Worm (Caenorhabditis elegans) whole organism, L1 larva: ENCODE data around the gene chca-1.
A peak's percentile ranks its signal among the peaks of the same experiment; 100 is the strongest.

Source experiments
- F16B12.6 ChIP-seq: fragments of 150-350 bp; optimal IDR thresholded peaks from 2 replicates; lab custom pipeline; 2014; ENCODE audit warnings: missing biosample characterization, missing genetic modification characterization
- Y116A8C.19 ChIP-seq: sonication (generic microtip); optimal IDR thresholded peaks from 2 replicates; lab custom pipeline; 2016; ENCODE audit warnings: missing compliant biosample characterization, missing genetic modification characterization, borderline replicate concordance
- alr-1 ChIP-seq: fragments of 200-800 bp; sonication (Bioruptor generic); optimal IDR thresholded peaks from 2 replicates; lab custom pipeline; 2018; ENCODE audit warnings: borderline replicate concordance, mild to moderate bottlenecking, missing genetic modification characterization, missing compliant biosample characterization
- ama-1 ChIP-seq: fragments of 150-350 bp; optimal IDR thresholded peaks from 2 replicates; lab custom pipeline; 2014
- blmp-1 ChIP-seq: fragments of 150-350 bp; optimal IDR thresholded peaks from 2 replicates; lab custom pipeline; 2014; ENCODE audit warnings: missing biosample characterization, missing genetic modification characterization
- ceh-8 ChIP-seq: fragments of 200-800 bp; sonication (Bioruptor generic); optimal IDR thresholded peaks from 2 replicates; lab custom pipeline; 2018; ENCODE audit warnings: mild to moderate bottlenecking, missing genetic modification characterization, moderate library complexity, missing compliant biosample characterization
- ceh-88 ChIP-seq: fragments of 200-800 bp; sonication (Bioruptor generic); IDR thresholded peaks from 2 replicates; pipeline ENCODE4 v1.3.6; 2022; ENCODE audit warnings: missing genetic modification characterization, missing compliant biosample characterization
- dpl-1 ChIP-seq, 3 experiments: fragments of 150-350 bp in 2 of 3; sonication (generic microtip) in 1 of 3; optimal IDR thresholded peaks; 2 replicates each; lab custom pipeline; 2014 to 2017; ENCODE audit warnings: missing biosample characterization in 3 of 3, missing genetic modification characterization in 3 of 3, missing genetic modification reagents in 3 of 3
- dsc-1 ChIP-seq: sonication (generic microtip); optimal IDR thresholded peaks from 2 replicates; lab custom pipeline; 2016; ENCODE audit warnings: mild to moderate bottlenecking, missing genetic modification characterization, missing compliant biosample characterization
- efl-1 ChIP-seq, 4 experiments: fragments of 150-350 bp; optimal IDR thresholded peaks in 3 of 4; peaks in 1 of 4; 1 replicate in 1 of 4; 2 replicates in 3 of 4; lab custom pipeline; 2014; ENCODE audit warnings: missing biosample characterization in 2 of 4, missing genetic modification characterization in 2 of 4, missing genetic modification reagents in 2 of 4
- egl-27 ChIP-seq, 2 experiments: fragments of 150-350 bp in 1 of 2; sonication (generic microtip); optimal IDR thresholded peaks; 3 replicates each; lab custom pipeline; 2017 to 2018; ENCODE audit warnings: missing biosample characterization in 2 of 2, missing genetic modification characterization in 2 of 2, missing genetic modification reagents in 2 of 2
- elt-2 ChIP-seq: sonication (generic microtip); optimal IDR thresholded peaks from 2 replicates; lab custom pipeline; 2016; ENCODE audit warnings: missing genetic modification characterization, mild to moderate bottlenecking, inconsistent platforms, missing compliant biosample characterization, missing genetic modification reagents
- ets-5 ChIP-seq: fragments of 200-800 bp; sonication (Bioruptor generic); IDR thresholded peaks from 2 replicates; pipeline ENCODE4 v1.3.6; 2022; ENCODE audit warnings: missing genetic modification characterization, missing compliant biosample characterization
- fkh-10 ChIP-seq: sonication (generic microtip); optimal IDR thresholded peaks from 2 replicates; lab custom pipeline; 2017; ENCODE audit warnings: missing biosample characterization, missing genetic modification reagents, missing genetic modification characterization
- fkh-8 ChIP-seq: sonication (generic microtip); optimal IDR thresholded peaks from 2 replicates; lab custom pipeline; 2016; ENCODE audit warnings: mild to moderate bottlenecking, missing genetic modification characterization, missing compliant biosample characterization
- grh-1 ChIP-seq: fragments of 200-800 bp; sonication (Bioruptor generic); IDR thresholded peaks from 2 replicates; pipeline ENCODE4 v1.3.6; 2022; ENCODE audit warnings: missing genetic modification reagents, missing genetic modification characterization, missing compliant biosample characterization
- irx-1 ChIP-seq: sonication (generic microtip); optimal IDR thresholded peaks from 2 replicates; lab custom pipeline; 2016; ENCODE audit warnings: missing genetic modification characterization, missing compliant biosample characterization
- lin-14 ChIP-seq: fragments of 200-800 bp; sonication (Bioruptor generic); optimal IDR thresholded peaks from 2 replicates; lab custom pipeline; 2018; ENCODE audit warnings: mild to moderate bottlenecking, missing genetic modification characterization, moderate library complexity, missing compliant biosample characterization
- lin-35 ChIP-seq, 2 experiments: fragments of 150-350 bp; optimal IDR thresholded peaks; 2 replicates each; lab custom pipeline; 2014; ENCODE audit warnings: missing biosample characterization in 2 of 2, missing genetic modification characterization in 2 of 2, missing genetic modification reagents in 2 of 2
- lir-3 ChIP-seq: sonication (generic microtip); optimal IDR thresholded peaks from 2 replicates; lab custom pipeline; 2016; ENCODE audit warnings: mild to moderate bottlenecking, missing genetic modification characterization, moderate library complexity, missing compliant biosample characterization; ENCODE audit not compliant: poor library complexity
- lsy-2 ChIP-seq, 2 experiments: fragments of 150-350 bp; optimal IDR thresholded peaks; 2 replicates each; lab custom pipeline; 2014; ENCODE audit warnings: missing biosample characterization in 2 of 2, missing genetic modification characterization in 2 of 2
- mdl-1 ChIP-seq, 2 experiments: fragments of 150-350 bp; optimal IDR thresholded peaks; 2 replicates each; lab custom pipeline; 2014 to 2017; ENCODE audit warnings: missing biosample characterization in 2 of 2, missing genetic modification characterization in 2 of 2, inconsistent platforms in 1 of 2
- mep-1 ChIP-seq: fragments of 150-350 bp; optimal IDR thresholded peaks from 2 replicates; lab custom pipeline; 2014; ENCODE audit warnings: missing biosample characterization, missing genetic modification characterization
- nhr-19 ChIP-seq: fragments of 200-800 bp; sonication (Bioruptor generic); conservative IDR thresholded peaks from 2 replicates; pipeline ENCODE4 v1.3.6; 2022; ENCODE audit warnings: missing genetic modification characterization, missing compliant biosample characterization
- nhr-20 ChIP-seq: sonication (generic microtip); optimal IDR thresholded peaks from 2 replicates; lab custom pipeline; 2016; ENCODE audit warnings: mild to moderate bottlenecking, missing genetic modification characterization, missing compliant biosample characterization
- nhr-237 ChIP-seq: fragments of 150-350 bp; optimal IDR thresholded peaks from 2 replicates; lab custom pipeline; 2014; ENCODE audit warnings: missing biosample characterization, missing genetic modification characterization
- nhr-28 ChIP-seq: fragments of 150-350 bp; optimal IDR thresholded peaks from 2 replicates; lab custom pipeline; 2014; ENCODE audit warnings: missing biosample characterization, missing genetic modification characterization
- nhr-47 ChIP-seq: sonication (generic microtip); optimal IDR thresholded peaks from 2 replicates; lab custom pipeline; 2016; ENCODE audit warnings: mild to moderate bottlenecking, missing genetic modification characterization, moderate library complexity, missing compliant biosample characterization
- nhr-71 ChIP-seq: sonication (generic microtip); optimal IDR thresholded peaks from 2 replicates; lab custom pipeline; 2016; ENCODE audit warnings: mild to moderate bottlenecking, missing genetic modification characterization, moderate library complexity, missing compliant biosample characterization
- nhr-76 ChIP-seq: sonication (generic microtip); optimal IDR thresholded peaks from 2 replicates; lab custom pipeline; 2017; ENCODE audit warnings: missing biosample characterization, missing genetic modification characterization
- nhr-84 ChIP-seq: sonication (generic microtip); optimal IDR thresholded peaks from 2 replicates; lab custom pipeline; 2017; ENCODE audit warnings: missing biosample characterization, missing genetic modification characterization
- nhr-85 ChIP-seq: sonication (generic microtip); peaks from one replicate; lab custom pipeline; 2016; ENCODE audit warnings: missing genetic modification characterization, inconsistent platforms, missing compliant biosample characterization
- pag-3 ChIP-seq: sonication (generic microtip); optimal IDR thresholded peaks from 2 replicates; lab custom pipeline; 2017; ENCODE audit warnings: missing genetic modification characterization, mild to moderate bottlenecking, missing compliant biosample characterization, antibody characterized with exemption, borderline replicate concordance; ENCODE audit not compliant: insufficient read depth
- pqm-1 ChIP-seq: sonication (generic microtip); optimal IDR thresholded peaks from 3 replicates; lab custom pipeline; 2017; ENCODE audit warnings: missing biosample characterization, missing genetic modification characterization
- skn-1 ChIP-seq: fragments of 150-350 bp; optimal IDR thresholded peaks from 2 replicates; lab custom pipeline; 2014; ENCODE audit warnings: missing biosample characterization, missing genetic modification characterization
- snu-23 ChIP-seq: sonication (generic microtip); optimal IDR thresholded peaks from 2 replicates; lab custom pipeline; 2016; ENCODE audit warnings: missing genetic modification characterization, missing compliant biosample characterization
- sox-4 ChIP-seq: sonication (generic microtip); optimal IDR thresholded peaks from 2 replicates; lab custom pipeline; 2016; ENCODE audit warnings: missing genetic modification characterization, missing compliant biosample characterization
- sptf-1 ChIP-seq: fragments of 150-350 bp; optimal IDR thresholded peaks from 2 replicates; lab custom pipeline; 2014; ENCODE audit warnings: missing biosample characterization, missing genetic modification characterization
- swsn-7 ChIP-seq: sonication (generic microtip); optimal IDR thresholded peaks from 2 replicates; lab custom pipeline; 2016; ENCODE audit warnings: missing genetic modification characterization, missing compliant biosample characterization
- unc-130 ChIP-seq: fragments of 150-350 bp; optimal IDR thresholded peaks from 2 replicates; lab custom pipeline; 2017; ENCODE audit warnings: missing biosample characterization, missing genetic modification characterization, inconsistent platforms
- unc-30 ChIP-seq: sonication (generic microtip); optimal IDR thresholded peaks from 2 replicates; lab custom pipeline; 2017; ENCODE audit warnings: missing biosample characterization, missing genetic modification characterization
- unc-62 ChIP-seq: fragments of 150-350 bp; optimal IDR thresholded peaks from 2 replicates; lab custom pipeline; 2014; ENCODE audit warnings: missing biosample characterization, missing genetic modification reagents, missing genetic modification characterization
- unc-98 ChIP-seq: fragments of 200-800 bp; sonication (Bioruptor generic); IDR thresholded peaks from 2 replicates; pipeline ENCODE4 v1.3.6; 2022; ENCODE audit warnings: missing genetic modification characterization, missing compliant biosample characterization
- xbp-1 ChIP-seq: sonication (generic microtip); optimal IDR thresholded peaks from 2 replicates; lab custom pipeline; 2016; ENCODE audit warnings: missing genetic modification characterization, missing compliant biosample characterization
- zag-1 ChIP-seq: fragments of 150-350 bp; optimal IDR thresholded peaks from 2 replicates; lab custom pipeline; 2014; ENCODE audit warnings: missing biosample characterization, missing genetic modification characterization
- zip-4 ChIP-seq: fragments of 200-800 bp; sonication (Bioruptor generic); optimal IDR thresholded peaks from 2 replicates; lab custom pipeline; 2018; ENCODE audit warnings: mild to moderate bottlenecking, missing genetic modification characterization, moderate library complexity, missing compliant biosample characterization
- ztf-4 ChIP-seq: fragments of 150-350 bp; optimal IDR thresholded peaks from 2 replicates; lab custom pipeline; 2014; ENCODE audit warnings: missing biosample characterization, missing genetic modification characterization

Gene chca-1

DNA sequence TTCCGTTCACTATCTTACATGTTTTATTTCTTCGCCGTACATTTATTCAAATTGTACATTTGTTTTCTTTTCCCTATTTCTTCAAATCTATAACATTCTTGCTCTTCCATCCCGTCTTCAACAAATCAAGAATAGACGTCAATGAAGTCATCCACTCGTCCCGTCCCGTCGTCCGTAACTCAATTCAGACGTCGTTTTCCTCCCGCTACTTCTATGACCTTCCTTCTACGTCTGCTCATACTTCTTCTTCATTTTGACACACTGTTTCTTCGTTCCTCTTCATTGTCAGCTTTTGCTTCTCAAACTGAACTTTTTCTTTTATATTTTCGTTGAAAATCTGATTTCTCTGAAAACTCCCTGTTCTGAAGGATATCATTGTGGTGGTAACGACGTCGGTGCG, 8.8 kb downstream of the chca-1 start:
- TF ChIP-seq unc-98 (GFP tag; lab: Robert Waterston, UW): no peak
- peak; percentile 28 for TF ChIP-seq lin-14 (GFP tag; lab: Kevin White, UChicago)
- TF ChIP-seq fkh-10 (GFP tag; lab: Kevin White, UChicago): peak; percentile 62

DNA sequence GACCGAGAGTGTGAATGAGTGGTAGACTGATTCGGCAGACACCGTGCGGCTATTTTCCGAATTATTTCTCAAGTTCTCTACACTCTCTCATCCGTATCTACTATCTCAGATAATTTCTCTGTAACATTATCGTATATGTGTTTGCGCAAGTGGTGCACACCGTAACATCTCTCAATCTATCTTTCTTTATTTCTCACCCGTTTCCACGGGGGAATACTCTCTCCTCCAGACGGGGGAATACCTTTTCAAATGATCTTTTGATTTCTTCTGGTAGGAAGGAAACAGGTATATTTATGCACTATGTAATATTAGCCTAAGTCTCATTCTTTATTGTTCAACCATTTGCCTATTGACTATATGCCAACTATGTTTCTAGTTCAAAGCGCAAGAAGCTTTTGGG, 15.9 kb downstream of the chca-1 start:
- TF ChIP-seq alr-1 (no peak), mep-1 (tag; lab: Kevin White, UChicago) (peak; percentile 17), nhr-76 (no peak), nhr-85 (tag; lab: Kevin White, UChicago) (peak; percentile 73), unc-62 (no peak), lsy-2 (tag; optimal IDR thresholded peaks at IDR 0.05; lab: Kevin White, UChicago) (peak in 1 of 2 experiments; percentile 10), lin-14 (GFP tag; lab: Kevin White, UChicago) (peak; percentile 11), nhr-47 (tag; lab: Kevin White, UChicago) (peak; percentile 0), elt-2 (tag; lab: Kevin White, UChicago) (peak; percentile 4)

DNA sequence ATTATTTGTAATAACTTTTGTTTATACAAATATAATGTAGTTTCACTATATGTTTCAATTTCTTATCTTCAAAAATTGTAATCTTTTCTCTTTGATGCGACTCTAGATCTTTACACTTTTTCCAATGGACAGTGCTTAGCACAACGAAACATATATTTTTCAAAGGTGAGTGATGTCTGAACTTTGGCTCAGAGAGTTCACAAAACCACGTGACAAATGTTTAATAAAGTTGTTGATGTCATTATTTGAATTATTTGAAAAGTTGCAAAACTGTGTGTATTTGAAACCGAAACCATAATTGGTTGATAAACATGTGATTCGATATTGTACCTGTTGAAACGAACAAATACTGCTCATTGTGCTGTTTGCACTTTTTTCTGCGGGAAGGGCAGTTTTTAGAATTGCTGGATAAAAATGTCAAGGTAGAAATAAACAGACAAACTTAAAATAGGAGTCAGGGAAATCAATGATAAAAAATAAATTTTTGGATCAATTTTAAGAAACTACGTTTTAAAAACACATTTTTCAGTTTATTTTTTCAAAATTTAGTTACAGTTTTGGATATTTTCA, 17.0 kb downstream of the chca-1 start:
- TF ChIP-seq sptf-1 (tag; lab: Kevin White, UChicago) (no peak), ama-1 (lab: Kevin White, UChicago) (no peak), nhr-76 (no peak), swsn-7 (no peak), ztf-4 (tag; lab: Kevin White, UChicago) (no peak), sox-4 (tag; lab: Kevin White, UChicago) (no peak), xbp-1 (tag; lab: Kevin White, UChicago) (no peak), skn-1 (no peak), zip-4 (no peak), efl-1 (optimal IDR thresholded peaks at IDR 0.05; lab: Kevin White, UChicago) (no peak), efl-1 (GFP tag; optimal IDR thresholded peaks at IDR 0.05 in 1 of 2; lab: Kevin White, UChicago) (peak in 1 of 2 experiments; percentile 56), snu-23 (peak; percentile 23), egl-27 (tag; optimal IDR thresholded peaks at IDR 0.05; lab: Kevin White, UChicago) (no peak), pqm-1 (tag; lab: Kevin White, UChicago) (no peak), unc-30 (no peak), nhr-28 (tag; lab: Kevin White, UChicago) (no peak), Y116A8C.19 (tag; lab: Kevin White, UChicago) (no peak), mdl-1 (tag; optimal IDR thresholded peaks at IDR 0.05; lab: Kevin White, UChicago) (peak in 1 of 2 experiments; percentile 31), nhr-84 (tag; lab: Kevin White, UChicago) (no peak), nhr-20 (tag; lab: Kevin White, UChicago) (peak; percentile 77), F16B12.6 (no peak), ceh-8 (GFP tag; lab: Kevin White, UChicago) (no peak), unc-98 (GFP tag; lab: Robert Waterston, UW) (no peak), dsc-1 (no peak), grh-1 (no peak), unc-130 (no peak), nhr-19 (GFP tag; lab: Robert Waterston, UW) (peak; percentile 10; the same call in 1 of the 2 replicates), lsy-2 (tag; optimal IDR thresholded peaks at IDR 0.05; lab: Kevin White, UChicago) (no peak), lin-35 (GFP tag; optimal IDR thresholded peaks at IDR 0.05; lab: Kevin White, UChicago) (peak in 1 of 2 experiments; percentile 14), ets-5 (GFP tag; lab: Robert Waterston, UW) (no peak), lin-14 (GFP tag; lab: Kevin White, UChicago) (peak; percentile 46), ceh-88 (no peak), blmp-1 (no peak), irx-1 (tag; lab: Kevin White, UChicago) (no peak), nhr-237 (no peak), pag-3 (no peak), nhr-71 (peak; percentile 64), dpl-1 (GFP tag; optimal IDR thresholded peaks at IDR 0.05; lab: Kevin White, UChicago) (no peak), nhr-85 (tag; lab: Kevin White, UChicago) (no peak), elt-2 (tag; lab: Kevin White, UChicago) (peak; percentile 65), fkh-8 (tag; lab: Kevin White, UChicago) (no peak), zag-1 (no peak), lir-3 (tag; lab: Kevin White, UChicago) (no peak)
